Fruit fly (Drosophila melanogaster): ENCODE measurements around the gene CG5707.

dm6 chr3L:2185630-2186029 is 6.4 kb downstream of the CG5707 start, which contains the start of gene CG13810:
- TF ChIP-seq CG8478 (optimal IDR thresholded peaks at IDR 0.05) = no peak
- TF ChIP-seq Dll (optimal IDR thresholded peaks at IDR 0.05) = no peak
- no peak for TF ChIP-seq usp (GFP tag; optimal IDR thresholded peaks at IDR 0.05)
- no peak for TF ChIP-seq EcR (GFP tag; optimal IDR thresholded peaks at IDR 0.05)
